Fruit fly (Drosophila melanogaster) whole organism, embryonic: ENCODE measurements around the gene Ssadh.

Experiments used
- ATbp ChIP-seq: fragments of 200-800 bp; sonication (Bioruptor generic); optimal IDR thresholded peaks from 2 replicates; lab custom pipeline; 2017; ENCODE audit warnings: missing biosample characterization, mild to moderate bottlenecking, missing genetic modification characterization, missing genetic modification reagents
- Asciz ChIP-seq: fragments of 200-800 bp; sonication (Bioruptor generic); optimal IDR thresholded peaks from 2 replicates; lab custom pipeline; 2017; ENCODE audit warnings: missing biosample characterization, mild to moderate bottlenecking, missing genetic modification characterization, missing genetic modification reagents
- Atf6 ChIP-seq: fragments of 200-800 bp; sonication (Bioruptor generic); IDR thresholded peaks from 2 replicates; pipeline ENCODE4 v1.3.6; 2022; ENCODE audit warnings: missing biosample characterization, missing genetic modification characterization
- C15 ChIP-seq: fragments of 200-800 bp; sonication (Bioruptor generic); IDR thresholded peaks from 3 replicates; pipeline ENCODE4 v1.3.6; 2022; ENCODE audit warnings: missing biosample characterization, missing genetic modification characterization
- CG1529 ChIP-seq: fragments of 200-800 bp; sonication (Bioruptor generic); optimal IDR thresholded peaks from 3 replicates; lab custom pipeline; 2018; ENCODE audit warnings: missing biosample characterization, missing genetic modification characterization
- CG1832 ChIP-seq: fragments of 200-800 bp; sonication (Bioruptor generic); optimal IDR thresholded peaks from 2 replicates; lab custom pipeline; 2017; ENCODE audit warnings: missing biosample characterization, mild to moderate bottlenecking, missing genetic modification characterization, inconsistent platforms
- CG30020 ChIP-seq: fragments of 200-800 bp; optimal IDR thresholded peaks from 2 replicates; lab custom pipeline; 2019; ENCODE audit warnings: missing biosample characterization, mild to moderate bottlenecking, missing genetic modification characterization, moderate library complexity
- CG5953 ChIP-seq: fragments of 200-800 bp; sonication (Bioruptor generic); IDR thresholded peaks from 2 replicates; pipeline ENCODE4 v1.3.6; 2022; ENCODE audit warnings: missing biosample characterization, missing genetic modification characterization
- CG6254 ChIP-seq: fragments of 200-800 bp; sonication (Bioruptor generic); optimal IDR thresholded peaks from 3 replicates; lab custom pipeline; 2017; ENCODE audit warnings: mild to moderate bottlenecking, missing biosample characterization, missing genetic modification reagents, missing genetic modification characterization
- CG7271 ChIP-seq: fragments of 200-800 bp; sonication (Bioruptor generic); optimal IDR thresholded peaks from 2 replicates; lab custom pipeline; 2018; ENCODE audit warnings: missing biosample characterization, mild to moderate bottlenecking, missing genetic modification characterization, moderate library complexity
- CG8089 ChIP-seq: fragments of 200-800 bp; sonication (Bioruptor generic); optimal IDR thresholded peaks from 3 replicates; lab custom pipeline; 2016; ENCODE audit warnings: missing biosample characterization, missing genetic modification characterization
- CG8290 ChIP-seq, 3 experiments: fragments of 200-800 bp; sonication (Bioruptor generic); optimal IDR thresholded peaks; 2 replicates each; lab custom pipeline; 2016 to 2019; ENCODE audit warnings: missing biosample characterization in 3 of 3, missing genetic modification characterization in 3 of 3, mild to moderate bottlenecking in 2 of 3, moderate library complexity in 1 of 3
- CG9215 ChIP-seq: fragments of 200-800 bp; sonication (Bioruptor generic); IDR thresholded peaks from 2 replicates; pipeline ENCODE4 v1.3.6; 2022; ENCODE audit warnings: missing biosample characterization, missing genetic modification characterization
- CG9609 ChIP-seq: fragments of 200-800 bp; sonication (Bioruptor generic); optimal IDR thresholded peaks from 3 replicates; lab custom pipeline; 2016; ENCODE audit warnings: missing biosample characterization, missing genetic modification characterization
- CG9817 ChIP-seq: fragments of 200-800 bp; sonication (Bioruptor generic); optimal IDR thresholded peaks from 2 replicates; lab custom pipeline; 2018; ENCODE audit warnings: missing biosample characterization, mild to moderate bottlenecking, missing genetic modification characterization, moderate library complexity
- Dad ChIP-seq: fragments of 200-800 bp; sonication (Bioruptor generic); optimal IDR thresholded peaks from 3 replicates; lab custom pipeline; 2016; ENCODE audit warnings: missing biosample characterization, missing genetic modification characterization
- Deaf1 ChIP-seq: fragments of 200-800 bp; optimal IDR thresholded peaks from 3 replicates; lab custom pipeline; 2019; ENCODE audit warnings: missing biosample characterization, mild to moderate bottlenecking, missing genetic modification characterization, moderate library complexity
- E2f2 ChIP-seq: fragments of 200-800 bp; sonication (Bioruptor generic); IDR thresholded peaks from 2 replicates; pipeline ENCODE4 v1.3.6; 2022; ENCODE audit warnings: missing biosample characterization, missing genetic modification characterization
- HLH54F ChIP-seq: fragments of 200-800 bp; sonication (Bioruptor generic); optimal IDR thresholded peaks from 3 replicates; lab custom pipeline; 2016; ENCODE audit warnings: missing biosample characterization, missing genetic modification characterization
- HLHmδ ChIP-seq: fragments of 200-800 bp; sonication (Bioruptor generic); optimal IDR thresholded peaks from 2 replicates; lab custom pipeline; 2018; ENCODE audit warnings: missing biosample characterization, mild to moderate bottlenecking, missing genetic modification characterization, moderate library complexity
- HmgZ ChIP-seq: fragments of 200-800 bp; sonication (Bioruptor generic); optimal IDR thresholded peaks from 2 replicates; lab custom pipeline; 2018; ENCODE audit warnings: missing biosample characterization, mild to moderate bottlenecking, missing genetic modification characterization
- Hmr ChIP-seq: fragments of 200-800 bp; sonication (Bioruptor generic); optimal IDR thresholded peaks from 3 replicates; lab custom pipeline; 2017; ENCODE audit warnings: mild to moderate bottlenecking, missing biosample characterization, missing genetic modification reagents, missing genetic modification characterization
- NFAT ChIP-seq: fragments of 200-800 bp; sonication (Bioruptor generic); IDR thresholded peaks from 2 replicates; pipeline ENCODE4 v1.3.6; 2022; ENCODE audit warnings: missing biosample characterization, missing genetic modification characterization
- Xbp1 ChIP-seq: fragments of 200-800 bp; sonication (Bioruptor generic); optimal IDR thresholded peaks from 3 replicates; lab custom pipeline; 2016; ENCODE audit warnings: missing biosample characterization, mild to moderate bottlenecking, missing genetic modification characterization
- Xrp1 ChIP-seq: fragments of 200-800 bp; sonication (Bioruptor generic); IDR thresholded peaks from 2 replicates; pipeline ENCODE4 v1.3.6; 2022; ENCODE audit warnings: missing biosample characterization, missing genetic modification characterization
- abd-A ChIP-seq: fragments of 200-800 bp; sonication (Bioruptor generic); optimal IDR thresholded peaks from 3 replicates; lab custom pipeline; 2019; ENCODE audit warnings: missing biosample characterization, mild to moderate bottlenecking, missing genetic modification characterization, moderate library complexity
- aop ChIP-seq: fragments of 200-800 bp; sonication (Bioruptor generic); IDR thresholded peaks from 2 replicates; pipeline ENCODE4 v1.3.6; 2022; ENCODE audit warnings: missing biosample characterization, missing genetic modification characterization
- chm ChIP-seq: fragments of 200-800 bp; sonication (Bioruptor generic); IDR thresholded peaks from 2 replicates; pipeline ENCODE4 v1.3.6; 2022; ENCODE audit warnings: missing biosample characterization, missing genetic modification characterization
- corto ChIP-seq: fragments of 200-800 bp; sonication (Bioruptor generic); optimal IDR thresholded peaks from 2 replicates; lab custom pipeline; 2016; ENCODE audit warnings: missing biosample characterization, mild to moderate bottlenecking, missing genetic modification characterization, moderate library complexity
- emc ChIP-seq: fragments of 200-800 bp; sonication (Bioruptor generic); optimal IDR thresholded peaks from 2 replicates; lab custom pipeline; 2016; ENCODE audit warnings: missing biosample characterization, missing genetic modification characterization
- en ChIP-seq: fragments of 200-800 bp; sonication (Bioruptor generic); optimal IDR thresholded peaks from 2 replicates; lab custom pipeline; 2016; ENCODE audit warnings: missing biosample characterization, missing genetic modification characterization
- gce ChIP-seq: fragments of 200-800 bp; sonication (Bioruptor generic); IDR thresholded peaks from 3 replicates; pipeline ENCODE4 v1.3.6; 2022; ENCODE audit warnings: missing biosample characterization, missing genetic modification characterization
- grau ChIP-seq: fragments of 200-800 bp; optimal IDR thresholded peaks from 3 replicates; lab custom pipeline; 2019; ENCODE audit warnings: missing biosample characterization, mild to moderate bottlenecking, missing genetic modification characterization, moderate library complexity
- ham ChIP-seq: fragments of 200-800 bp; sonication (Bioruptor generic); IDR thresholded peaks from 2 replicates; pipeline ENCODE4 v1.3.6; 2022; ENCODE audit warnings: missing biosample characterization, missing genetic modification characterization
- hth ChIP-seq: fragments of >200 bp; optimal IDR thresholded peaks from 2 replicates; lab custom pipeline; 2017; ENCODE audit warnings: inconsistent platforms
- jigr1 ChIP-seq: fragments of 200-800 bp; sonication (Bioruptor generic); IDR thresholded peaks from 3 replicates; pipeline ENCODE4 v1.3.6; 2022; ENCODE audit warnings: missing biosample characterization, missing genetic modification characterization
- kah ChIP-seq: fragments of 200-800 bp; sonication (Bioruptor generic); optimal IDR thresholded peaks from 2 replicates; lab custom pipeline; 2018; ENCODE audit warnings: missing biosample characterization, mild to moderate bottlenecking, missing genetic modification characterization
- ken ChIP-seq: fragments of 200-800 bp; sonication (Bioruptor generic); IDR thresholded peaks from 3 replicates; pipeline ENCODE4 v1.3.6; 2022; ENCODE audit warnings: missing biosample characterization, missing genetic modification characterization
- lmd ChIP-seq: fragments of 200-800 bp; sonication (Bioruptor generic); IDR thresholded peaks from 2 replicates; pipeline ENCODE4 v1.3.6; 2022; ENCODE audit warnings: missing biosample characterization, missing genetic modification characterization
- oc ChIP-seq: fragments of 200-800 bp; sonication (Bioruptor generic); optimal IDR thresholded peaks from 2 replicates; lab custom pipeline; 2018; ENCODE audit warnings: missing biosample characterization, mild to moderate bottlenecking, missing genetic modification characterization, moderate library complexity
- otp ChIP-seq: fragments of 200-800 bp; sonication (Bioruptor generic); IDR thresholded peaks from 3 replicates; pipeline ENCODE4, ENCODE4 v1.3.6; 2022; ENCODE audit warnings: missing biosample characterization, missing genetic modification characterization
- pnt ChIP-seq: fragments of 200-800 bp; sonication (Bioruptor generic); optimal IDR thresholded peaks from 3 replicates; lab custom pipeline; 2016; ENCODE audit warnings: missing biosample characterization, missing genetic modification characterization
- prd ChIP-seq, 3 experiments: fragments of >200 bp in 2 of 3; fragments of 200-800 bp in 1 of 3; sonication (Bioruptor generic) in 1 of 3; optimal IDR thresholded peaks in 2 of 3; IDR thresholded peaks in 1 of 3; 2 replicates in 2 of 3; 3 replicates in 1 of 3; pipeline versions ENCODE4 v1.3.6 to Lab custom; 2017 to 2022; ENCODE audit warnings: missing biosample characterization in 1 of 3, missing genetic modification characterization in 1 of 3
- pzg ChIP-seq: fragments of 200-800 bp; sonication (Bioruptor generic); optimal IDR thresholded peaks from 3 replicates; lab custom pipeline; 2018; ENCODE audit warnings: missing biosample characterization, mild to moderate bottlenecking, missing genetic modification characterization, moderate library complexity
- row ChIP-seq: fragments of 200-800 bp; sonication (Bioruptor generic); IDR thresholded peaks from 3 replicates; pipeline ENCODE4 v1.3.6; 2022; ENCODE audit warnings: missing biosample characterization, missing genetic modification characterization
- scrt ChIP-seq: fragments of 200-800 bp; sonication (Bioruptor generic); optimal IDR thresholded peaks from 2 replicates; lab custom pipeline; 2018; ENCODE audit warnings: missing biosample characterization, mild to moderate bottlenecking, missing genetic modification characterization, moderate library complexity
- shn ChIP-seq: fragments of 200-800 bp; sonication (Bioruptor generic); optimal IDR thresholded peaks from 3 replicates; lab custom pipeline; 2016; ENCODE audit warnings: missing biosample characterization, missing genetic modification characterization
- slp2 ChIP-seq: fragments of 200-800 bp; sonication (Bioruptor generic); optimal IDR thresholded peaks from 2 replicates; lab custom pipeline; 2016; ENCODE audit warnings: missing biosample characterization, missing genetic modification characterization
- usp ChIP-seq: fragments of >200 bp; optimal IDR thresholded peaks from 2 replicates; lab custom pipeline; 2017; ENCODE audit warnings: missing biosample characterization, missing genetic modification characterization
- yki ChIP-seq: fragments of >200 bp; optimal IDR thresholded peaks from 3 replicates; lab custom pipeline; 2018

Gene Ssadh

dm6 chr3R:25647577-25648257 is 21.0 kb upstream of the Ssadh start (continued):
- TF ChIP-seq CG8290 (GFP tag; optimal IDR thresholded peaks at IDR 0.05; lab: Kevin White, UChicago) (peak; percentile 97), CG8290 (tag; optimal IDR thresholded peaks at IDR 0.05; lab: Kevin White, UChicago) (peak; percentile 65 to 98), CG7271 (tag; lab: Kevin White, UChicago) (no peak), emc (GFP tag; lab: Kevin White, UChicago) (no peak), yki (lab: Kevin White, UChicago) (no peak), Asciz (GFP tag; lab: Kevin White, UChicago) (peak; percentile 39), grau (tag; lab: Kevin White, UChicago) (peak; percentile 25), pnt (no peak), hth (lab: Kevin White, UChicago) (no peak), shn (peak; percentile 24), gce (peak; percentile 16; the same call in 1 of the 3 replicates), corto (GFP tag; lab: Kevin White, UChicago) (no peak), CG9215 (GFP tag; lab: Robert Waterston, UW) (no peak), CG5953 (GFP tag; lab: Robert Waterston, UW) (0 out of 2 replicates have a peak, but pooled peaks have one; percentile 31), C15 (GFP tag; lab: Robert Waterston, UW) (no peak), ken (GFP tag; lab: Robert Waterston, UW) (0 out of 3 replicates have a peak, but pooled peaks have one; percentile 11), HLHmδ (GFP tag; lab: Kevin White, UChicago) (no peak), scrt (GFP tag; lab: Kevin White, UChicago) (no peak), otp (peak; percentile 34; the same call in 1 of the 3 replicates), slp2 (GFP tag; lab: Kevin White, UChicago) (no peak), Deaf1 (no peak), Atf6 (GFP tag; lab: Robert Waterston, UW) (0 out of 2 replicates have a peak, but pooled peaks have one; percentile 9), ham (GFP tag; lab: Robert Waterston, UW) (no peak), chm (peak; percentile 65), aop (no peak), pzg (GFP tag; lab: Kevin White, UChicago) (peak; percentile 20), en (GFP tag; lab: Kevin White, UChicago) (no peak), CG9817 (no peak), oc (peak; percentile 98), E2f2 (GFP tag; lab: Robert Waterston, UW) (no peak; the same call in 1 of the 2 replicates), Xrp1 (GFP tag; lab: Robert Waterston, UW) (peak; percentile 35; the same call in 1 of the 2 replicates), Dad (GFP tag; lab: Kevin White, UChicago) (peak; percentile 9), HmgZ (tag; lab: Kevin White, UChicago) (peak; percentile 17), usp (GFP tag; lab: Kevin White, UChicago) (no peak), CG8089 (GFP tag; lab: Kevin White, UChicago) (no peak), Xbp1 (GFP tag; lab: Kevin White, UChicago) (peak; percentile 10), lmd (GFP tag; lab: Robert Waterston, UW) (no peak), abd-A (tag; lab: Kevin White, UChicago) (peak; percentile 73), row (GFP tag; lab: Robert Waterston, UW) (peak; percentile 31; the same call in 1 of the 3 replicates), CG30020 (tag; lab: Kevin White, UChicago) (no peak), ATbp (peak; percentile 37), Hmr (GFP tag; lab: Kevin White, UChicago) (peak; percentile 16), CG6254 (GFP tag; lab: Kevin White, UChicago) (peak; percentile 27), CG9609 (no peak), CG1832 (GFP tag; lab: Kevin White, UChicago) (peak; percentile 65), NFAT (GFP tag; lab: Robert Waterston, UW) (no peak), HLH54F (no peak), CG1529 (GFP tag; lab: Kevin White, UChicago) (no peak), kah (GFP tag; lab: Kevin White, UChicago) (no peak), prd (optimal IDR thresholded peaks at IDR 0.05; lab: Kevin White, UChicago) (no peak), prd (GFP tag; IDR thresholded peaks at IDR 0.05; lab: Robert Waterston, UW) (no peak), jigr1 (GFP tag; lab: Robert Waterston, UW) (no peak)
